Worm (Caenorhabditis elegans): Measurements from ENCODE around the gene dhrs-4.
A peak's percentile ranks its signal among the peaks of the same experiment; 100 is the strongest.

Gene dhrs-4

ce11 chrV:12909544-12910157 is 12.8 kb upstream of the dhrs-4 start, which contains the start of gene nid-1:
nid-1 (plus strand) TSS chrV:12910107.
- peak; percentile 28 for TF ChIP-seq crh-2 (tag; optimal IDR thresholded peaks at IDR 0.05)
- TF ChIP-seq alr-1 (tag; optimal IDR thresholded peaks at IDR 0.05): no peak
- peak; percentile 51 for TF ChIP-seq sma-9 (GFP tag; optimal IDR thresholded peaks at IDR 0.05)
- no peak for TF ChIP-seq sma-9 (tag; optimal IDR thresholded peaks at IDR 0.05)
- no peak for TF ChIP-seq R02D3.7 (tag; optimal IDR thresholded peaks at IDR 0.05)
- TF ChIP-seq gmeb-1 (tag; optimal IDR thresholded peaks at IDR 0.05): peak; percentile 8
- no peak for TF ChIP-seq nhr-12 (tag; optimal IDR thresholded peaks at IDR 0.05)
- no peak for TF ChIP-seq nhr-10 (tag; optimal IDR thresholded peaks at IDR 0.05)
- no peak for TF ChIP-seq unc-62 (GFP tag; optimal IDR thresholded peaks at IDR 0.05)
- no peak for TF ChIP-seq elt-3 (tag; optimal IDR thresholded peaks at IDR 0.05)
- TF ChIP-seq blmp-1 (tag; optimal IDR thresholded peaks at IDR 0.05; ENCODE audit: insufficient read depth): no peak
- no peak for TF ChIP-seq ceh-82 (tag; optimal IDR thresholded peaks at IDR 0.05)
- no peak for TF ChIP-seq F13H6.1 (tag; optimal IDR thresholded peaks at IDR 0.05)
- no peak for TF ChIP-seq sem-4 (tag; optimal IDR thresholded peaks at IDR 0.05)
- TF ChIP-seq fos-1 (tag; optimal IDR thresholded peaks at IDR 0.05): peak; percentile 20
- no peak for TF ChIP-seq sma-3 (GFP tag; optimal IDR thresholded peaks at IDR 0.05)

- TF ChIP-seq nhr-10 (tag; optimal IDR thresholded peaks at IDR 0.05) (no peak), fos-1 (tag; optimal IDR thresholded peaks at IDR 0.05) (peak; percentile 3)
These were observed 2.7 kb upstream of the dhrs-4 start, which contains the start of gene lipl-1 for ce11 chrV:12919705-12920104. lipl-1 (plus strand) TSS chrV:12919986.

- TF ChIP-seq sma-9 (GFP tag; optimal IDR thresholded peaks at IDR 0.05) (peak; percentile 75), sma-9 (tag; optimal IDR thresholded peaks at IDR 0.05) (no peak), nhr-77 (tag; optimal IDR thresholded peaks at IDR 0.05) (no peak), mab-5 (tag; optimal IDR thresholded peaks at IDR 0.05) (no peak), Y55F3AM.14 (GFP tag; optimal IDR thresholded peaks at IDR 0.05) (no peak), zag-1 (tag; optimal IDR thresholded peaks at IDR 0.05) (no peak), lin-13 (GFP tag; optimal IDR thresholded peaks at IDR 0.05) (no peak), lin-11 (tag; optimal IDR thresholded peaks at IDR 0.05) (no peak), nhr-129 (tag; optimal IDR thresholded peaks at IDR 0.05) (no peak), ceh-82 (tag; optimal IDR thresholded peaks at IDR 0.05) (no peak), fos-1 (tag; optimal IDR thresholded peaks at IDR 0.05) (peak; percentile 73), sem-4 (tag; optimal IDR thresholded peaks at IDR 0.05) (no peak), aly-2 (tag; optimal IDR thresholded peaks at IDR 0.05) (no peak), ceh-16 (tag; optimal IDR thresholded peaks at IDR 0.05) (no peak), crh-2 (tag; optimal IDR thresholded peaks at IDR 0.05) (peak; percentile 43), blmp-1 (tag; optimal IDR thresholded peaks at IDR 0.05; ENCODE audit: insufficient read depth) (no peak), unc-62 (GFP tag; optimal IDR thresholded peaks at IDR 0.05) (no peak), ama-1 (optimal IDR thresholded peaks at IDR 0.05) (no peak), skn-1 (tag; optimal IDR thresholded peaks at IDR 0.05) (no peak), gmeb-1 (tag; optimal IDR thresholded peaks at IDR 0.05) (peak; percentile 34), C34F6.9 (tag; optimal IDR thresholded peaks at IDR 0.05) (no peak), sma-3 (GFP tag; optimal IDR thresholded peaks at IDR 0.05) (no peak), ztf-4 (tag; optimal IDR thresholded peaks at IDR 0.05) (no peak)
These were observed 728 bp upstream of the dhrs-4 start for ce11 chrV:12921680-12922079.

ce11 chrV:12924128-12924527 is 1.7 kb downstream of the dhrs-4 start, which contains the start of gene pqn-67:
pqn-67 (plus strand) TSS chrV:12924428.
- no peak for TF ChIP-seq blmp-1 (tag; optimal IDR thresholded peaks at IDR 0.05; ENCODE audit: insufficient read depth)
- TF ChIP-seq nhr-21 (tag; optimal IDR thresholded peaks at IDR 0.05): no peak
- TF ChIP-seq unc-62 (GFP tag; optimal IDR thresholded peaks at IDR 0.05): no peak
- TF ChIP-seq sem-4 (tag; optimal IDR thresholded peaks at IDR 0.05): no peak
- no peak for TF ChIP-seq ztf-11 (tag; optimal IDR thresholded peaks at IDR 0.05)
- TF ChIP-seq fos-1 (tag; optimal IDR thresholded peaks at IDR 0.05): no peak
- TF ChIP-seq skn-1 (tag; optimal IDR thresholded peaks at IDR 0.05): no peak
- no peak for TF ChIP-seq nhr-25 (tag; optimal IDR thresholded peaks at IDR 0.05)
- no peak for TF ChIP-seq mbf-1 (tag; optimal IDR thresholded peaks at IDR 0.05)
- TF ChIP-seq ceh-16 (tag; optimal IDR thresholded peaks at IDR 0.05): no peak
- no peak for TF ChIP-seq sma-3 (GFP tag; optimal IDR thresholded peaks at IDR 0.05)
- no peak for TF ChIP-seq Y55F3AM.14 (GFP tag; optimal IDR thresholded peaks at IDR 0.05)
- TF ChIP-seq ztf-1 (GFP tag; conservative IDR thresholded peaks at IDR 0.05): no peak
- TF ChIP-seq R02D3.7 (tag; optimal IDR thresholded peaks at IDR 0.05): no peak

Measured in whole organism, L2 larva.